Worm (Caenorhabditis elegans): ENCODE results near the gene ugt-9.

The ugt-9 gene

ce11 chrV:4933268-4933667, 37.4 kb downstream of the ugt-9 start:
- TF ChIP-seq nhr-25 (tag; optimal IDR thresholded peaks at IDR 0.05) (no peak), nhr-11 (tag; optimal IDR thresholded peaks at IDR 0.05) (no peak), nhr-12 (tag; optimal IDR thresholded peaks at IDR 0.05) (no peak), fkh-2 (tag; optimal IDR thresholded peaks at IDR 0.05) (no peak), ceh-16 (tag; optimal IDR thresholded peaks at IDR 0.05) (no peak), skn-1 (tag; optimal IDR thresholded peaks at IDR 0.05) (no peak)

ce11 chrV:4934406-4934805, 38.6 kb downstream of the ugt-9 start, which contains the start of gene catp-2:
TSS of gene catp-2 (plus strand) at chrV:4934706.
- TF ChIP-seq ama-1 (optimal IDR thresholded peaks at IDR 0.05), result no peak
- TF ChIP-seq ZK546.5 (tag; optimal IDR thresholded peaks at IDR 0.05), result no peak
- TF ChIP-seq nfya-1 (tag; optimal IDR thresholded peaks at IDR 0.05; ENCODE audit: insufficient read depth), result no peak
- no peak for TF ChIP-seq pha-4 (tag; optimal IDR thresholded peaks at IDR 0.05)
- no peak for TF ChIP-seq egl-5 (tag; optimal IDR thresholded peaks at IDR 0.05)
- TF ChIP-seq ceh-28 (tag; optimal IDR thresholded peaks at IDR 0.05), result no peak
- no peak for TF ChIP-seq nhr-28 (tag; optimal IDR thresholded peaks at IDR 0.05)
- TF ChIP-seq nhr-237 (tag; optimal IDR thresholded peaks at IDR 0.05), result no peak

- TF ChIP-seq pqm-1 (tag; optimal IDR thresholded peaks at IDR 0.05) (peak; percentile 51), elt-2 (tag; optimal IDR thresholded peaks at IDR 0.05) (peak; percentile 37), fkh-2 (tag; optimal IDR thresholded peaks at IDR 0.05) (no peak), fos-1 (tag; optimal IDR thresholded peaks at IDR 0.05) (no peak), ceh-82 (tag; optimal IDR thresholded peaks at IDR 0.05) (no peak), zag-1 (tag; optimal IDR thresholded peaks at IDR 0.05) (no peak), skn-1 (tag; optimal IDR thresholded peaks at IDR 0.05) (no peak), ceh-28 (tag; optimal IDR thresholded peaks at IDR 0.05) (no peak), lin-15B (tag; optimal IDR thresholded peaks at IDR 0.05) (no peak), egl-5 (tag; optimal IDR thresholded peaks at IDR 0.05) (no peak), mml-1 (tag; optimal IDR thresholded peaks at IDR 0.05) (no peak)
Measured at ce11 chrV:4935096-4935495, 39.2 kb downstream of the ugt-9 start.

DNA sequence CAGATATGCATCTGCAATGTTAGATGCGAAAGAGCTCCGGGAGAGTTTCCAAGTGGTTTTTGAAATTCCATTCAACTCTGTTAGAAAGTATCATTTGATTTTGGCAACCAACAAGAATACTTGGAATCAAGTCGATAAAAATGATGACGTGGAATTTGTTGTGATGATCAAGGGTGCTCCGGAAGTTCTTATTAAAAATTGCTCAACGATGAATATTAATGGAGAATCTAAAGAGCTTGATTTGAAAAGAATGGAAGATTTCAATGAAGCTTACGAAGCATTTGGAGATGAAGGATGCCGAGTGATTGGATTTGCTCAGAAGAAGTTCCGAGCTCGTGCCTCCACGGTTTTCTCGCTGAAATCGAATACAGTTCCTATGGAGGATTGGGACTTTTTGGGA, 41.5 kb downstream of the ugt-9 start:
- TF ChIP-seq elt-2 (tag; optimal IDR thresholded peaks at IDR 0.05) (no peak), eor-1 (tag; optimal IDR thresholded peaks at IDR 0.05) (no peak), unc-62 (GFP tag; optimal IDR thresholded peaks at IDR 0.05) (no peak), nhr-77 (tag; optimal IDR thresholded peaks at IDR 0.05) (no peak), elt-3 (tag; optimal IDR thresholded peaks at IDR 0.05) (no peak), egl-5 (tag; optimal IDR thresholded peaks at IDR 0.05) (no peak)

- TF ChIP-seq elt-3 (tag; optimal IDR thresholded peaks at IDR 0.05) (no peak), fkh-10 (GFP tag; optimal IDR thresholded peaks at IDR 0.05) (no peak), nhr-23 (tag; optimal IDR thresholded peaks at IDR 0.05) (no peak), unc-39 (tag; optimal IDR thresholded peaks at IDR 0.05) (no peak), ceh-28 (tag; optimal IDR thresholded peaks at IDR 0.05) (no peak), nhr-43 (tag; optimal IDR thresholded peaks at IDR 0.05; ENCODE audit: poor library complexity, severe bottlenecking) (no peak), lin-15B (tag; optimal IDR thresholded peaks at IDR 0.05) (no peak), pqm-1 (tag; optimal IDR thresholded peaks at IDR 0.05) (no peak), nfya-1 (tag; optimal IDR thresholded peaks at IDR 0.05; ENCODE audit: insufficient read depth) (no peak), elt-2 (tag; optimal IDR thresholded peaks at IDR 0.05) (no peak), ztf-11 (tag; optimal IDR thresholded peaks at IDR 0.05) (no peak), lsy-12 (tag; optimal IDR thresholded peaks at IDR 0.05) (no peak), skn-1 (tag; optimal IDR thresholded peaks at IDR 0.05) (no peak), snpc-4 (tag; optimal IDR thresholded peaks at IDR 0.05) (no peak), nhr-12 (tag; optimal IDR thresholded peaks at IDR 0.05) (no peak), egl-5 (tag; optimal IDR thresholded peaks at IDR 0.05) (no peak), aly-2 (tag; optimal IDR thresholded peaks at IDR 0.05) (no peak), hmg-11 (tag; optimal IDR thresholded peaks at IDR 0.05) (no peak), elt-1 (tag; optimal IDR thresholded peaks at IDR 0.05) (no peak), pha-4 (tag; optimal IDR thresholded peaks at IDR 0.05) (no peak)
Measured at ce11 chrV:4944219-4944618, 48.4 kb downstream of the ugt-9 start, which contains the start of gene str-211. TSS of gene str-211 (minus strand) at chrV:4944319.
